Fruit fly (Drosophila melanogaster) whole organism, embryonic: ENCODE data around the gene Gli.

Experiments used
- Abd-B ChIP-seq: fragments of 200-800 bp; sonication (Bioruptor generic); optimal IDR thresholded peaks from 2 replicates; lab custom pipeline; 2018; ENCODE audit warnings: missing biosample characterization, mild to moderate bottlenecking, missing genetic modification characterization, moderate library complexity
- Asciz ChIP-seq: fragments of 200-800 bp; sonication (Bioruptor generic); optimal IDR thresholded peaks from 2 replicates; lab custom pipeline; 2017; ENCODE audit warnings: missing biosample characterization, mild to moderate bottlenecking, missing genetic modification characterization, missing genetic modification reagents
- Bgb ChIP-seq: fragments of 200-800 bp; sonication (Bioruptor generic); IDR thresholded peaks from 2 replicates; pipeline ENCODE4 v1.3.6; 2022; ENCODE audit warnings: missing biosample characterization, missing genetic modification characterization; ENCODE audit not compliant: partially characterized antibody
- CG10209 ChIP-seq: fragments of 200-800 bp; sonication (Bioruptor generic); optimal IDR thresholded peaks from 3 replicates; lab custom pipeline; 2017; ENCODE audit warnings: missing biosample characterization, mild to moderate bottlenecking, missing genetic modification characterization, missing genetic modification reagents
- CG11723 ChIP-seq: fragments of 200-800 bp; sonication (Bioruptor generic); optimal IDR thresholded peaks from 2 replicates; lab custom pipeline; 2017; ENCODE audit warnings: missing biosample characterization, mild to moderate bottlenecking, missing genetic modification characterization
- CG12155 ChIP-seq: fragments of 200-800 bp; sonication (Bioruptor generic); optimal IDR thresholded peaks from 3 replicates; lab custom pipeline; 2016; ENCODE audit warnings: missing biosample characterization, missing genetic modification characterization
- CG12299 ChIP-seq: fragments of 200-800 bp; sonication (Bioruptor generic); optimal IDR thresholded peaks from 2 replicates; lab custom pipeline; 2018; ENCODE audit warnings: missing biosample characterization, mild to moderate bottlenecking, missing genetic modification characterization
- CG13287 ChIP-seq: fragments of 200-800 bp; sonication (Bioruptor generic); IDR thresholded peaks from 2 replicates; pipeline ENCODE4 v1.3.6; 2022; ENCODE audit warnings: missing biosample characterization, missing genetic modification characterization; ENCODE audit not compliant: partially characterized antibody
- CG15514 ChIP-seq: fragments of 200-800 bp; sonication (Bioruptor generic); optimal IDR thresholded peaks from 3 replicates; lab custom pipeline; 2017; ENCODE audit warnings: missing biosample characterization, missing genetic modification characterization, mild to moderate bottlenecking, moderate library complexity, missing genetic modification reagents
- CG1602 ChIP-seq: fragments of 200-800 bp; sonication (Bioruptor generic); optimal IDR thresholded peaks from 3 replicates; lab custom pipeline; 2016; ENCODE audit warnings: missing biosample characterization, missing genetic modification characterization
- CG17612 ChIP-seq: fragments of 200-800 bp; sonication (Bioruptor generic); IDR thresholded peaks from 2 replicates; pipeline ENCODE4 v1.3.6; 2022; ENCODE audit warnings: missing biosample characterization, missing genetic modification characterization
- CG17802 ChIP-seq: fragments of 200-800 bp; sonication (Bioruptor generic); optimal IDR thresholded peaks from 2 replicates; lab custom pipeline; 2018; ENCODE audit warnings: missing biosample characterization, mild to moderate bottlenecking, missing genetic modification characterization, moderate library complexity
- CG34422 ChIP-seq: fragments of 200-800 bp; sonication (Bioruptor generic); IDR thresholded peaks from 3 replicates; pipeline ENCODE4 v1.3.6; 2022; ENCODE audit warnings: missing biosample characterization, missing genetic modification characterization
- CG7963 ChIP-seq: fragments of 200-800 bp; sonication (Bioruptor generic); IDR thresholded peaks from 3 replicates; pipeline ENCODE4 v1.3.6; 2022; ENCODE audit warnings: missing biosample characterization, missing genetic modification characterization; ENCODE audit not compliant: partially characterized antibody
- CG8281 ChIP-seq: fragments of 200-800 bp; sonication (Bioruptor generic); optimal IDR thresholded peaks from 2 replicates; lab custom pipeline; 2018; ENCODE audit warnings: missing biosample characterization, mild to moderate bottlenecking, missing genetic modification characterization, moderate library complexity
- CG8478 ChIP-seq: fragments of >200 bp; optimal IDR thresholded peaks from 2 replicates; lab custom pipeline; 2018
- CG8944 ChIP-seq: fragments of 200-800 bp; sonication (Bioruptor generic); optimal IDR thresholded peaks from 3 replicates; lab custom pipeline; 2016; ENCODE audit warnings: missing biosample characterization, missing genetic modification characterization
- CHES-1-like ChIP-seq: fragments of 200-800 bp; sonication (Bioruptor generic); optimal IDR thresholded peaks from 2 replicates; lab custom pipeline; 2016; ENCODE audit warnings: missing biosample characterization, missing genetic modification characterization
- Dref ChIP-seq: fragments of 200-800 bp; sonication (Bioruptor generic); IDR thresholded peaks from 2 replicates; pipeline ENCODE4 v1.3.6; 2022; ENCODE audit warnings: missing biosample characterization, missing genetic modification characterization
- HmgD ChIP-seq: fragments of 200-800 bp; sonication (Bioruptor generic); optimal IDR thresholded peaks from 3 replicates; lab custom pipeline; 2016; ENCODE audit warnings: missing biosample characterization, missing genetic modification characterization
- Hmx ChIP-seq: fragments of 200-800 bp; sonication (Bioruptor generic); optimal IDR thresholded peaks from 2 replicates; lab custom pipeline; 2016; ENCODE audit warnings: missing biosample characterization, missing genetic modification characterization
- Lpt ChIP-seq: fragments of >200 bp; optimal IDR thresholded peaks from 2 replicates; lab custom pipeline; 2018; ENCODE audit warnings: missing biosample characterization, missing genetic modification characterization
- MBD-R2 ChIP-seq: fragments of 200-800 bp; sonication (Bioruptor generic); IDR thresholded peaks from 2 replicates; pipeline ENCODE4 v1.3.6; 2022; ENCODE audit warnings: missing biosample characterization, missing genetic modification characterization
- MESR4 ChIP-seq: fragments of 200-800 bp; sonication (Bioruptor generic); optimal IDR thresholded peaks from 2 replicates; lab custom pipeline; 2018; ENCODE audit warnings: missing biosample characterization, mild to moderate bottlenecking, missing genetic modification characterization, moderate library complexity
- Meics ChIP-seq: fragments of 200-800 bp; sonication (Bioruptor generic); optimal IDR thresholded peaks from 2 replicates; lab custom pipeline; 2017; ENCODE audit warnings: missing biosample characterization, mild to moderate bottlenecking, missing genetic modification characterization
- Ravus ChIP-seq: fragments of 200-800 bp; sonication (Bioruptor generic); IDR thresholded peaks from 2 replicates; pipeline ENCODE4 v1.3.6; 2022; ENCODE audit warnings: missing biosample characterization, missing genetic modification characterization
- Scr ChIP-seq: fragments of 200-800 bp; sonication (Bioruptor generic); IDR thresholded peaks from 2 replicates; pipeline ENCODE4 v1.3.6; 2022; ENCODE audit warnings: missing biosample characterization, missing genetic modification characterization; ENCODE audit not compliant: partially characterized antibody
- Sin3A ChIP-seq: fragments of >200 bp; optimal IDR thresholded peaks from 2 replicates; lab custom pipeline; 2018
- Sox100B ChIP-seq: fragments of 200-800 bp; sonication (Bioruptor generic); optimal IDR thresholded peaks from 3 replicates; lab custom pipeline; 2018; ENCODE audit warnings: missing biosample characterization, mild to moderate bottlenecking, missing genetic modification characterization
- Trl ChIP-seq, 3 experiments: fragments of >200 bp in 2 of 3; fragments of 200-800 bp in 1 of 3; sonication (Bioruptor generic) in 1 of 3; optimal IDR thresholded peaks; 2 replicates in 1 of 3; 3 replicates in 2 of 3; lab custom pipeline; 2016 to 2017; ENCODE audit warnings: missing biosample characterization in 1 of 3, missing genetic modification characterization in 1 of 3
- Usf ChIP-seq: fragments of 200-800 bp; sonication (Bioruptor generic); optimal IDR thresholded peaks from 2 replicates; lab custom pipeline; 2017; ENCODE audit warnings: missing genotype, missing biosample characterization, missing genetic modification characterization
- ac ChIP-seq: fragments of 200-800 bp; sonication (Bioruptor generic); optimal IDR thresholded peaks from 3 replicates; lab custom pipeline; 2017; ENCODE audit warnings: missing biosample characterization, mild to moderate bottlenecking, missing genetic modification characterization
- bab2 ChIP-seq: fragments of 200-800 bp; sonication (Bioruptor generic); optimal IDR thresholded peaks from 2 replicates; lab custom pipeline; 2016; ENCODE audit warnings: missing biosample characterization, missing genetic modification characterization
- chif ChIP-seq, 2 experiments: fragments of 200-800 bp; sonication (Bioruptor generic); optimal IDR thresholded peaks; 3 replicates each; lab custom pipeline; 2016; ENCODE audit warnings: missing biosample characterization in 2 of 2, missing genetic modification characterization in 2 of 2
- cwo ChIP-seq: fragments of 200-800 bp; sonication (Bioruptor generic); optimal IDR thresholded peaks from 3 replicates; lab custom pipeline; 2017; ENCODE audit warnings: missing biosample characterization, missing genetic modification characterization, mild to moderate bottlenecking, moderate library complexity, missing genetic modification reagents
- en ChIP-seq: fragments of 200-800 bp; sonication (Bioruptor generic); optimal IDR thresholded peaks from 2 replicates; lab custom pipeline; 2016; ENCODE audit warnings: missing biosample characterization, missing genetic modification characterization
- ewg ChIP-seq: fragments of 200-800 bp; sonication (Bioruptor generic); optimal IDR thresholded peaks from 3 replicates; lab custom pipeline; 2017; ENCODE audit warnings: mild to moderate bottlenecking, missing biosample characterization, missing genetic modification reagents, missing genetic modification characterization
- fd102C ChIP-seq: fragments of 200-800 bp; sonication (Bioruptor generic); optimal IDR thresholded peaks from 2 replicates; lab custom pipeline; 2018; ENCODE audit warnings: missing biosample characterization, mild to moderate bottlenecking, missing genetic modification characterization, moderate library complexity
- gro ChIP-seq: fragments of 200-800 bp; sonication (Bioruptor generic); optimal IDR thresholded peaks from 2 replicates; lab custom pipeline; 2016; ENCODE audit warnings: missing biosample characterization, missing genetic modification characterization
- nerfin-1 ChIP-seq: fragments of 200-800 bp; sonication (Bioruptor generic); optimal IDR thresholded peaks from 3 replicates; lab custom pipeline; 2019; ENCODE audit warnings: missing biosample characterization, mild to moderate bottlenecking, missing genetic modification characterization, moderate library complexity
- oc ChIP-seq: fragments of 200-800 bp; sonication (Bioruptor generic); optimal IDR thresholded peaks from 2 replicates; lab custom pipeline; 2018; ENCODE audit warnings: missing biosample characterization, mild to moderate bottlenecking, missing genetic modification characterization, moderate library complexity
- peb ChIP-seq: fragments of 200-800 bp; sonication (Bioruptor generic); IDR thresholded peaks from 2 replicates; pipeline ENCODE4 v1.3.6; 2022; ENCODE audit warnings: missing biosample characterization, missing genetic modification characterization
- pnt ChIP-seq: fragments of 200-800 bp; sonication (Bioruptor generic); optimal IDR thresholded peaks from 3 replicates; lab custom pipeline; 2016; ENCODE audit warnings: missing biosample characterization, missing genetic modification characterization
- ranshi ChIP-seq: fragments of 200-800 bp; sonication (Bioruptor generic); IDR thresholded peaks from 2 replicates; pipeline ENCODE4 v1.3.6; 2022; ENCODE audit warnings: missing biosample characterization, missing genetic modification characterization
- run ChIP-seq: fragments of 200-800 bp; sonication (Bioruptor generic); optimal IDR thresholded peaks from 3 replicates; lab custom pipeline; 2018; ENCODE audit warnings: missing biosample characterization, mild to moderate bottlenecking, missing genetic modification characterization
- sqz ChIP-seq: fragments of 200-800 bp; sonication (Bioruptor generic); optimal IDR thresholded peaks from 3 replicates; lab custom pipeline; 2018; ENCODE audit warnings: missing biosample characterization, mild to moderate bottlenecking, missing genetic modification characterization
- tio ChIP-seq: fragments of 200-800 bp; sonication (Bioruptor generic); optimal IDR thresholded peaks from 2 replicates; lab custom pipeline; 2017; ENCODE audit warnings: missing biosample characterization, missing genetic modification characterization, inconsistent platforms
- zfh1 ChIP-seq: fragments of 200-800 bp; sonication (Bioruptor generic); IDR thresholded peaks from 3 replicates; pipeline ENCODE4 v1.3.6; 2022; ENCODE audit warnings: missing biosample characterization, missing genetic modification characterization

Gene Gli

DNA sequence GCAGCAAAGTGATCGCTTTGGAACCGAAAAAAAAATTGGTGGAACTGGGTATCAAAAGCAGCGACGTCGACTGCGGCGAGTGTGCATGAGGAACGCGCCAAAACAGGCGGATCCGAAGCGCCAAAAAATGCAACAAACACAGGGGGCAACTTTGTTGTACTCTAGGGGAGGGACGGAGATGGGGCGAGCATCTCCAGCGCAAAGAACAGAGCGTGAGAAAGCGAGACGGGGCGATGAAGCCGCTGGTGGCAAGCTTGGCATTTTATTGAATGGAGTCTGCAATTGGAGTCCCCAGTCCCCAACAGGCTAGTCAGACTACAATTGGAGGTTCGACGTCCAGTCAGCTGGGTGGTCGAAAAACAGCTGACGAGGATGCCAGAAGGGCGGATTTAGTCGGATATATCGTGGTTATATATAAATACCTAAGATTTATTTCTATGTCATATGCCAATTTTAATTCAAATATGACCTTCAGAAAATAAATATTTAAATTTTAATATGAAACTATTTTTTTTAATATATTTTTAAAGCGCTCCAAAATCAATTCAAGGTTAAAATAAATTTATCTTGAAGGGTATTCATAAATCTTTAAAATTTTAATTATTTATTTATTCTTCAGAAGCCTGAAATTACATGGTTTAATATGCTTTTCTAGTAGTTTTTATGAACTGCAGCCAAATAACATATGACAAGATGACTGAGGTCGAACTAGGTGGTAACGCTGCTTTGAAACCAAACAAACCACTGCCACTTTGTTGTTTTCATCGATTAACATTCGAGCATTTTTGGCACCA lies 15.8 kb downstream of the Gli start (continued):
- TF ChIP-seq pnt (GFP tag; lab: Kevin White, UChicago) (no peak), MBD-R2 (GFP tag; lab: Robert Waterston, UW) (peak; percentile 65), Sox100B (GFP tag; lab: Kevin White, UChicago) (peak; percentile 97), Dref (peak; percentile 26; the same call in 1 of the 2 replicates), run (tag; lab: Kevin White, UChicago) (peak; percentile 84), CG15514 (peak; percentile 60), CG17612 (no peak), chif (GFP tag; optimal IDR thresholded peaks at IDR 0.05; lab: Kevin White, UChicago) (peak in 1 of 2 experiments; percentile 32), Bgb (no peak), CG7963 (GFP tag; lab: Robert Waterston, UW) (no peak), Abd-B (GFP tag; lab: Kevin White, UChicago) (peak; percentile 91), Lpt (GFP tag; lab: Kevin White, UChicago) (no peak), CG13287 (GFP tag; lab: Robert Waterston, UW) (no peak), ranshi (peak; percentile 81; the same call in 1 of the 2 replicates), zfh1 (peak; percentile 82), Trl (optimal IDR thresholded peaks at IDR 0.05; lab: Kevin White, UChicago) (no peak), Trl (GFP tag; optimal IDR thresholded peaks at IDR 0.05; lab: Kevin White, UChicago) (no peak), Hmx (GFP tag; lab: Kevin White, UChicago) (no peak), fd102C (no peak), HmgD (no peak), Scr (0 out of 2 replicates have a peak, but pooled peaks have one; percentile 32), CG17802 (peak; percentile 32), ewg (GFP tag; lab: Kevin White, UChicago) (peak; percentile 82), CG8478 (no peak), Sin3A (lab: Kevin White, UChicago) (no peak), CG34422 (GFP tag; lab: Robert Waterston, UW) (peak; percentile 68; the same call in 2 of the 3 replicates), MESR4 (GFP tag; lab: Kevin White, UChicago) (no peak), CG8281 (tag; lab: Kevin White, UChicago) (peak; percentile 80), Ravus (peak; percentile 14; the same call in 1 of the 2 replicates), CG1602 (GFP tag; lab: Kevin White, UChicago) (peak; percentile 86), sqz (peak; percentile 74), CG10209 (GFP tag; lab: Kevin White, UChicago) (peak; percentile 91), CG8944 (GFP tag; lab: Kevin White, UChicago) (peak; percentile 30), CG12155 (GFP tag; lab: Kevin White, UChicago) (peak; percentile 78), Asciz (GFP tag; lab: Kevin White, UChicago) (no peak), bab2 (GFP tag; lab: Kevin White, UChicago) (peak; percentile 22), Meics (GFP tag; lab: Kevin White, UChicago) (peak; percentile 94), tio (GFP tag; lab: Kevin White, UChicago) (peak; percentile 89), peb (peak; percentile 21; the same call in 1 of the 2 replicates), nerfin-1 (tag; lab: Kevin White, UChicago) (peak; percentile 92), oc (peak; percentile 68), cwo (peak; percentile 79), Usf (GFP tag; lab: Kevin White, UChicago) (peak; percentile 88), gro (GFP tag; lab: Kevin White, UChicago) (no peak), en (GFP tag; lab: Kevin White, UChicago) (no peak), CHES-1-like (GFP tag; lab: Kevin White, UChicago) (peak; percentile 7), CG12299 (tag; lab: Kevin White, UChicago) (peak; percentile 88), CG11723 (peak; percentile 81), ac (GFP tag; lab: Kevin White, UChicago) (peak; percentile 74)
